Fruit fly (Drosophila melanogaster) S2 (cell line): ENCODE data around the gene Graf.

ENCODE experiments used
- CG8478 ChIP-seq: fragments of >200 bp; optimal IDR thresholded peaks from 2 replicates; lab custom pipeline; 2018
- CTCF ChIP-seq, 2 experiments: fragments of >200 bp; optimal IDR thresholded peaks; 2 replicates each; lab custom pipeline; 2018

The Graf gene

dm6 chrX:15783610-15784009 lies 23.1 kb upstream of the Graf start, which contains the start of gene Efhc1.1:
Gene Efhc1.1, minus strand, starts transcription at chrX:15783710.
- TF ChIP-seq CTCF (optimal IDR thresholded peaks at IDR 0.05; lab: Kevin White, UChicago): no peak
- no peak for TF ChIP-seq CG8478 (lab: Kevin White, UChicago)

DNA sequence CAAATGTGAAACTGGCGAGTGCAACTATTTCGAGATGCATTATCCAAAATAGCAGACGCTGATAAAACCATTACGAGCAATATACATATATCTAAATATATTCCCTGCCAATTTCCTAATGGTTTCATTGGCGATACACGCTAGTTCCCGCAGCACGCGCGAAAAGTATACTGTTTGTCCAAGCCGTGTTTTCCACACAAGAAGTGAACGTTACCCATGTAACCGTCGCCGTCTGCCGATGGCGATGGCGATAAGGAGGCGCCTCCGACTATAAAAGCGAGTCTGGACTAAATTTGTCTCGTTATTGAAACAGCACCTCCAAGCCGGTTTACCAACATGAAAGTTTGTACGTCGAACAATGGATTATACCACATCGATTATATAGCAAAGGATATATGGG lies 18.3 kb upstream of the Graf start, which contains the start of gene CG43673:
Gene CG43673 (plus strand): TSS at position 301 of the 400 bp plus-strand sequence.
- TF ChIP-seq CTCF (optimal IDR thresholded peaks at IDR 0.05; lab: Kevin White, UChicago): no peak
- TF ChIP-seq CG8478 (lab: Kevin White, UChicago): no peak

dm6 chrX:15772663-15773062 lies 12.1 kb upstream of the Graf start, which contains the start of gene CG43672:
Gene CG43672, plus strand, starts transcription at chrX:15772963.
- TF ChIP-seq CTCF (optimal IDR thresholded peaks at IDR 0.05; lab: Kevin White, UChicago): no peak
- TF ChIP-seq CG8478 (lab: Kevin White, UChicago): no peak

dm6 chrX:15769457-15769856 lies 8.9 kb upstream of the Graf start, which contains the start of gene CG33172:
Gene CG33172, plus strand, starts transcription at chrX:15769664.
- TF ChIP-seq CTCF (optimal IDR thresholded peaks at IDR 0.05; lab: Kevin White, UChicago) (no peak), CG8478 (lab: Kevin White, UChicago) (no peak)

DNA sequence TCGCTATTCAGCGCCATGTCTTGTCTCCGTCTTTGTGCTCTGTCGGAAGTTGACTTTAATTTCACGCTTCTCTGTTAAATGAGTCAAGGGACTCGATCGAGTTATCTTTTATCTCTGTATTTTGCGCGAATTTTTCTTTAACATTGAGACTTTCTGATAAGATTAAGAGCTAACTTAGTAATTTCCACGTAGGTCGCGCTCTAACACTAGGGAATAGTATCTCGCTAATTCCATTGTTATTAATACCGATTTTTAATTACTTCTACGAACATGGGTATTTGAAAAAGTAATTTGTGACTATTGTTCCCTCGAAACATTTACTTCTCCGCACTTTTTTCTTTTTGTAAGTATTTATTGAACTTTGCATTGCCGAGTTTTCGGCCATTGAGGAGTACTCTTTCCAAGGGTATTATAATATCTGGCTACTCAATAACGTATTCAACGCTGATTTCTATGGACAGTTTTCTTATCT lies 5.9 kb upstream of the Graf start, which contains the start of gene CG8952:
Gene CG8952 (minus strand): TSS at position 51 of the 472 bp plus-strand sequence.
- TF ChIP-seq CTCF (optimal IDR thresholded peaks at IDR 0.05; lab: Kevin White, UChicago): no peak
- TF ChIP-seq CG8478 (lab: Kevin White, UChicago): no peak

dm6 chrX:15762723-15763122 lies 2.2 kb upstream of the Graf start, which contains the start of gene Polr3A:
Gene Polr3A, plus strand, starts transcription at chrX:15762956.
- TF ChIP-seq CTCF (optimal IDR thresholded peaks at IDR 0.05; lab: Kevin White, UChicago) (no peak), CG8478 (lab: Kevin White, UChicago) (no peak)

DNA sequence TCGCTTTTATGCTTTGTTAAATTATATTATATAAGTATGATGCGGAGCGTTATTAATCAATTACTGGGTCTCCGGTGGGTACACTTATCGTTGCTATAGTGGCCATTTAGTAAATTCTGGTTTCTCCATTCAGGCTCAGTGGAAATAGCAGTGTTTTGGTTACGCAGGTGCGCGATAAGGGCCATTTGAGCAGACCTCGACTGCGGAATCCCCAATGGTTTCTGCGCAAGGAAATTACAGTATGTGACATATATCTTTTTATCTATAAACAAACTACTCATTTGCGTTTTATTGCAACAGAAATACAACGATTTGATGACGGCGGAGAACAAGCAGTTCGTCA lies 736 bp upstream of the Graf start:
- TF ChIP-seq CTCF (optimal IDR thresholded peaks at IDR 0.05; lab: Kevin White, UChicago) (no peak), CG8478 (lab: Kevin White, UChicago) (no peak)

DNA sequence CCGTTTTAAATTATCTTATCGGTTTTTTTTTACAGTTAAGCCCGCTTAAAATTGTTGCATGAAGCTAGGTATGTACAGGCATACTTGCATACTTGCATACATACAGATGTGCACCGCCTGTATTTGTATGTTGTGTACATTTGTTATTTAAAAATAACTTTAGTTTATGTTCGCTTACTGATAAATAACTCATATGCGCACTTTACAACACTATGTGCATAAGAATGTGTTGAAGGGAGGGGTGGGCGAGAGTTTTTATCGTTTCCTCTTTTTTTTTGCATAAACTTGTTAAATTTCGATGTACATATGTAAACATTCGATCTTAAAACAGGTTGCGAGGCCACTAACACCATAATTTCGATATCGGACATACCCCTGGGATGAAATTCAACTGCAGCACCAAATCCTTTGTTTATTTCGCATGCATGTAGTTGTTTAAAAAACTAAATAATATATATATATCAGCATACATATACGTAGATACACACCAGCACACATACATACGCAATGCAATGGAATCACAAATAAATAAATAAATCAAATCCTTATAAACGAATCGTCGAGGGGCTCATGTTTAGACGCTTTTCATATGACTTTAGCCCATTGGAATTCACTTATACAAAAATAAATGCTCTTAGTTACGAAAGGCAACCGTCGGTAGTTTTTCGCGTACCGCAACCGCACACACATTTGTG lies 634 bp downstream of the Graf start:
- no peak for TF ChIP-seq CG8478 (lab: Kevin White, UChicago)
- TF ChIP-seq CTCF (optimal IDR thresholded peaks at IDR 0.05; lab: Kevin White, UChicago): no peak

DNA sequence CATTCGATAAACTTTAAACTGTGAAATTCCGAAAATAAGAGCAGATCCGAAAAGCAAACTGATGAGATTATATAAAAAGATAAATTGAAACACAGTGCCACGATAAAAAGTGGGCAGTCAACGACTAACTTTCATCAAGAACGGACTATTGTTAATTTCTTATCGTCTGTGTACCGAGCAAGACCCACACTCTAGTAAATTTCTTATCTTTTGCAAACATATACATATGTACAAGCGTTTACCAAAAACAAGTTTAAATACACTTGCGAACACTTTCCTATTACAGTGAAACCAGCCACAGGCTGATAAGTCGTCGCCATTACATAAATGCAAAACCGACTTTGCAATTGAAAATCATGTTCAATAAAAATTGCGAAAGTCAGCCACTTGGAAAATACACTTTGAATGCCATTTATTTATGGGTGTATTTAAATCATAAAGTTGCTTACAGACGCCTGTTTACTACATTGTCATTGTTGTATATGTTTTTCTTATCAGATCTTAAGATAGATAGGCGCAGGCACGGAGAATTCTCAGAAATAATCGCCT lies 1.8 kb downstream of the Graf start:
- TF ChIP-seq CTCF (optimal IDR thresholded peaks at IDR 0.05; lab: Kevin White, UChicago) (no peak), CG8478 (lab: Kevin White, UChicago) (no peak)

dm6 chrX:15756018-15756417 lies 4.5 kb downstream of the Graf start, which contains the start of gene CG8260:
Gene CG8260, plus strand, starts transcription at chrX:15756318.
- TF ChIP-seq CG8478 (lab: Kevin White, UChicago): no peak
- TF ChIP-seq CTCF (optimal IDR thresholded peaks at IDR 0.05; lab: Kevin White, UChicago): no peak

dm6 chrX:15748945-15749344 lies 11.6 kb downstream of the Graf start, which contains the start of gene Mvd:
Gene Mvd, plus strand, starts transcription at chrX:15749166.
- TF ChIP-seq CG8478 (lab: Kevin White, UChicago) (no peak), CTCF (optimal IDR thresholded peaks at IDR 0.05; lab: Kevin White, UChicago) (peak in 1 of 2 experiments; percentile 45)

DNA sequence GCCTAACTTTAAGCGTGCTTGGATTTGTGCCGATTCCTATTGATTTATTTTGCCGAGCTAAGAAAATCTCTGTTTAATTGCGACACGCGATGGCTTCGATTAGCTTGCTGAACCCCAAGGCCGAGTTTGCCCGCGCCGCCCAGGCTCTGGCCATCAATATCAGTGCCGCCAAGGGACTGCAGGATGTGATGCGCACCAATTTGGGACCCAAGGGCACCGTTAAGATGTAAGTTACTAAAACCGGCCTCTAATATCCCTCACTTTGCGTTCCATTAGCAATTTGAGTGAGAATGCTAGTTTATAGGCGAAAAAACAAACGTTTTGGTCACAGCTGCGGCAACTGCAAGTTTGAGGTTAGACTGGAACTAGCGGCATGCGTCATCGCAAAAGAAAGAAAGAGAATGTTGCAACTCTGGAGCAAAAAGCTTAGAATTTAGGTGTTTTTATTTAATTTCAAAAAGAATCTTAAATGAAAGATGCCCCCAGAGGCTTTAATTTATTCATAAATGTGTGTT lies 13.8 kb downstream of the Graf start:
- TF ChIP-seq CTCF (optimal IDR thresholded peaks at IDR 0.05; lab: Kevin White, UChicago) (no peak), CG8478 (lab: Kevin White, UChicago) (no peak)

dm6 chrX:15745905-15746681 lies 14.4 kb downstream of the Graf start, which contains the start of the genes CG8944 and CCT6:
Gene CG8944, minus strand, starts transcription at chrX:15746231.
Gene CCT6, plus strand, starts transcription at chrX:15746648.
- TF ChIP-seq CTCF (optimal IDR thresholded peaks at IDR 0.05; lab: Kevin White, UChicago) (no peak), CG8478 (lab: Kevin White, UChicago) (no peak)

- TF ChIP-seq CG8478 (lab: Kevin White, UChicago) (no peak), CTCF (optimal IDR thresholded peaks at IDR 0.05; lab: Kevin White, UChicago) (no peak)
These were observed 19.7 kb downstream of the Graf start for dm6 chrX:15740881-15741280.
